Fruit fly (Drosophila melanogaster): Measurements from ENCODE around the gene Slob.
A peak's percentile ranks its signal among the peaks of the same experiment; 100 is the strongest.

- peak; percentile 61 for TF ChIP-seq kay (GFP tag; ENCODE audit: borderline replicate concordance)
- TF ChIP-seq CG1620 (GFP tag; optimal IDR thresholded peaks at IDR 0.05): no peak
- TF ChIP-seq Crg-1 (GFP tag; optimal IDR thresholded peaks at IDR 0.05): no peak
- no peak for TF ChIP-seq ovo (GFP tag; optimal IDR thresholded peaks at IDR 0.05)
- TF ChIP-seq Clk (GFP tag; optimal IDR thresholded peaks at IDR 0.05): no peak
- TF ChIP-seq CG33017 (tag; optimal IDR thresholded peaks at IDR 0.05): no peak
- no peak for TF ChIP-seq Hr96 (GFP tag; optimal IDR thresholded peaks at IDR 0.05)
- TF ChIP-seq toe (GFP tag; optimal IDR thresholded peaks at IDR 0.05): no peak
- TF ChIP-seq CG14711 (tag; optimal IDR thresholded peaks at IDR 0.05): no peak
- no peak for TF ChIP-seq CG5204 (GFP tag; optimal IDR thresholded peaks at IDR 0.05)
- no peak for TF ChIP-seq Mnt (GFP tag; optimal IDR thresholded peaks at IDR 0.05)
- TF ChIP-seq cnc (optimal IDR thresholded peaks at IDR 0.05): no peak
- no peak for TF ChIP-seq bab1 (GFP tag; optimal IDR thresholded peaks at IDR 0.05)
- no peak for TF ChIP-seq CG7101 (tag; optimal IDR thresholded peaks at IDR 0.05)
These were observed 50.6 kb downstream of the Slob start for dm6 chr2L:7624096-7624843.

All from whole organism, adult.